Worm (Caenorhabditis elegans) whole organism, mixed stage, embryonic: Measurements from ENCODE around the gene F49H6.8.

Experiments used
- ces-1 ChIP-seq: fragments of 150-350 bp; optimal IDR thresholded peaks from 2 replicates; lab custom pipeline; 2014; ENCODE audit warnings: missing biosample characterization, missing genetic modification reagents, missing genetic modification characterization
- lsy-2 ChIP-seq: fragments of 150-350 bp; optimal IDR thresholded peaks from 2 replicates; lab custom pipeline; 2014; ENCODE audit warnings: missing biosample characterization, missing genetic modification characterization
- nhr-28 ChIP-seq: fragments of 150-350 bp; optimal IDR thresholded peaks from 2 replicates; lab custom pipeline; 2014; ENCODE audit warnings: missing biosample characterization, missing genetic modification characterization
- sem-2 ChIP-seq: fragments of 200-800 bp; sonication (Bioruptor generic); optimal IDR thresholded peaks from 2 replicates; lab custom pipeline; 2018; ENCODE audit warnings: mild to moderate bottlenecking, missing genetic modification characterization, missing compliant biosample characterization
- snpc-4 ChIP-seq: fragments of 150-350 bp; optimal IDR thresholded peaks from 2 replicates; lab custom pipeline; 2014; ENCODE audit warnings: missing biosample characterization, missing genetic modification characterization
- ztf-11 ChIP-seq: fragments of 150-350 bp; optimal IDR thresholded peaks from 2 replicates; lab custom pipeline; 2014; ENCODE audit warnings: missing biosample characterization, missing genetic modification characterization

ce11 chrV:16987783-16988182 lies 34.7 kb downstream of the F49H6.8 start:
- TF ChIP-seq lsy-2 = no peak
- TF ChIP-seq snpc-4 = no peak
- TF ChIP-seq ztf-11 (tag; lab: Kevin White, UChicago) = no peak
- no peak for TF ChIP-seq ces-1 (GFP tag; lab: Kevin White, UChicago)
- TF ChIP-seq sem-2 (GFP tag; lab: Kevin White, UChicago) = no peak
- no peak for TF ChIP-seq nhr-28
